Fruit fly (Drosophila melanogaster): ENCODE measurements around the gene CG1113.

DNA sequence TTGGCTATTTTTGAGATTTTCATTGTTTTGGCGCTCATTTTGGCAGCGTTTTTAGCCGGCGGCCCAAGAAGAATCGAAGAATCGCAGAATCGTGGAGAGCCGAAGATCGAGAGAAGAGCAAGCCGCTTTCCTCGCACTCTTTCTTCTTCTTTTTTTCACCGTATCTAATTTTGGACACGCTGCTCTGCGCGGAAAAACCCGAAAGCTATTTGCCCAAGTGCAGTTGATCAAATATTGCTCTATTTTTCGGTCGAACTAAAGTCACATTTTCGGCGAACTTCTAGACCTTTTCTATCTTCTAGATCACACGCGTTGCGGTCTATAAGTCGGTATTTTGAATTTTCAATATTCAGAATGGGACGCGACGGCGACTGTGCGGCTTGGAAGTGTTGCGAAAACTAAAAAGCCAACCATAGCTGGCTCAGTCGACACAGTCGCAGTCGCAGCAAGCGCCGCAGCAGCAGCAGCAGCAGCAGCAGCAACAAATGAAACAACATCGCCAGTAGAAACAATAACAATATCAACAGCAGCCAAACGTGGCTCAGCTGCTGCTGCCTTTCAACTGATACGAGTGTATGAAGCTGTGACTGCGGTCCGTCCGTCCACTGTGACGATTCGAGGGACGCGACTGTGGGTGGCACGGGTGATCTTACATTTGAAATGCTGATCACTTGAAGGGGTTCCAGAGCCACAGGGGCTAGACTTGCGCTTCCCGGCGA is 34.1 kb downstream of the CG1113 start:
- TF ChIP-seq psq (optimal IDR thresholded peaks at IDR 0.05) = no peak
- no peak for TF ChIP-seq CG8478 (optimal IDR thresholded peaks at IDR 0.05)
- TF ChIP-seq EcR (GFP tag; optimal IDR thresholded peaks at IDR 0.05) = no peak

Data from whole organism.